Fruit fly (Drosophila melanogaster): ENCODE data around the gene CHMP2B.
A peak's percentile ranks its signal among the peaks of the same experiment; 100 is the strongest.

The CHMP2B gene

dm6 chr3L:5180179-5180578 is 40.8 kb downstream of the CHMP2B start (continued):
- no peak for TF ChIP-seq cwo (GFP tag; optimal IDR thresholded peaks at IDR 0.05)
- no peak for TF ChIP-seq Hr51 (GFP tag; optimal IDR thresholded peaks at IDR 0.05)
- TF ChIP-seq CG7372 (GFP tag; IDR thresholded peaks at IDR 0.05), result peak; percentile 39

dm6 chr3L:5180968-5181612 is 41.7 kb downstream of the CHMP2B start:
- TF ChIP-seq Pdp1 (GFP tag; optimal IDR thresholded peaks at IDR 0.05) (peak in 1 of 2 experiments; percentile 52), sens (GFP tag) (peak; percentile 33), gro (GFP tag; optimal IDR thresholded peaks at IDR 0.05) (no peak), sug (tag; optimal IDR thresholded peaks at IDR 0.05) (peak; percentile 45), CG8281 (tag; optimal IDR thresholded peaks at IDR 0.05) (peak; percentile 16), Trl (optimal IDR thresholded peaks at IDR 0.05) (peak in 1 of 2 experiments; percentile 7), Trl (GFP tag; optimal IDR thresholded peaks at IDR 0.05) (no peak), E2f2 (GFP tag; IDR thresholded peaks at IDR 0.05) (no peak), Rfx (GFP tag; IDR thresholded peaks at IDR 0.05) (no peak), Hmr (GFP tag; optimal IDR thresholded peaks at IDR 0.05) (no peak), sd (tag; optimal IDR thresholded peaks at IDR 0.05) (peak; percentile 85), Ets97D (GFP tag; optimal IDR thresholded peaks at IDR 0.05) (no peak), exex (tag; optimal IDR thresholded peaks at IDR 0.05) (peak; percentile 16), Camta (GFP tag; optimal IDR thresholded peaks at IDR 0.05) (no peak), Med (GFP tag) (peak; percentile 31), amos (GFP tag; IDR thresholded peaks at IDR 0.05; ENCODE audit: partially characterized antibody) (no peak), Atf-2 (GFP tag; optimal IDR thresholded peaks at IDR 0.05) (no peak), crol (GFP tag; IDR thresholded peaks at IDR 0.05) (peak; percentile 70), hkb (optimal IDR thresholded peaks at IDR 0.05) (no peak), hkb (GFP tag; IDR thresholded peaks at IDR 0.05) (0 out of 2 replicates have a peak, but pooled peaks have one; percentile 14), lab (GFP tag; optimal IDR thresholded peaks at IDR 0.05) (peak; percentile 16), GATAe (GFP tag; conservative IDR thresholded peaks at IDR 0.05) (0 out of 2 replicates have a peak, but pooled peaks have one; percentile 47), Adf1 (GFP tag; IDR thresholded peaks at IDR 0.05) (no peak), Dip2 (GFP tag; IDR thresholded peaks at IDR 0.05) (no peak), HHEX (GFP tag; optimal IDR thresholded peaks at IDR 0.05) (no peak), grn (GFP tag; optimal IDR thresholded peaks at IDR 0.05) (peak; percentile 24), caup (GFP tag; optimal IDR thresholded peaks at IDR 0.05; ENCODE audit: severe bottlenecking) (peak; percentile 5), Gsc (GFP tag; IDR thresholded peaks at IDR 0.05) (no peak), onecut (GFP tag; IDR thresholded peaks at IDR 0.05) (no peak), mirr (GFP tag; optimal IDR thresholded peaks at IDR 0.05) (peak; percentile 32)

- no peak for TF ChIP-seq Spps (tag; optimal IDR thresholded peaks at IDR 0.05)
- TF ChIP-seq CG7357 (GFP tag; IDR thresholded peaks at IDR 0.05), result peak; percentile 7; the same call in 1 of the 3 replicates
- peak; percentile 41 for TF ChIP-seq CG8388 (GFP tag; optimal IDR thresholded peaks at IDR 0.05)
- peak; percentile 24 for TF ChIP-seq pb (GFP tag; optimal IDR thresholded peaks at IDR 0.05)
- TF ChIP-seq CG30403 (GFP tag; optimal IDR thresholded peaks at IDR 0.05), result peak; percentile 36
- no peak for TF ChIP-seq HLH4C (GFP tag; IDR thresholded peaks at IDR 0.05; ENCODE audit: partially characterized antibody)
- no peak for TF ChIP-seq Trl (optimal IDR thresholded peaks at IDR 0.05)
- TF ChIP-seq Trl (GFP tag; optimal IDR thresholded peaks at IDR 0.05), result no peak
- TF ChIP-seq Nf-YC (tag; optimal IDR thresholded peaks at IDR 0.05), result no peak
- TF ChIP-seq repo (GFP tag; optimal IDR thresholded peaks at IDR 0.05), result no peak
- TF ChIP-seq CG11504 (tag; optimal IDR thresholded peaks at IDR 0.05), result peak; percentile 64
- no peak for TF ChIP-seq corto (GFP tag; optimal IDR thresholded peaks at IDR 0.05)
- no peak for TF ChIP-seq CG17612 (GFP tag; IDR thresholded peaks at IDR 0.05)
- no peak for TF ChIP-seq Lim3 (GFP tag; IDR thresholded peaks at IDR 0.05)
- TF ChIP-seq MTF-1 (GFP tag; optimal IDR thresholded peaks at IDR 0.05; ENCODE audit: borderline replicate concordance), result no peak
- TF ChIP-seq D (optimal IDR thresholded peaks at IDR 0.05), result no peak
- no peak for TF ChIP-seq D (GFP tag; optimal IDR thresholded peaks at IDR 0.05)
Measured at dm6 chr3L:5182255-5182993, 43.0 kb downstream of the CHMP2B start.

All from whole organism, embryonic.